Worm (Caenorhabditis elegans) whole organism, midembryonic: ENCODE results near the gene K08D8.6.

Experiments used
- T22C8.4 ChIP-seq: fragments of 200-800 bp; sonication (Bioruptor generic); IDR thresholded peaks from 2 replicates; pipeline ENCODE4 v1.3.6; 2022; ENCODE audit warnings: missing genetic modification characterization, missing compliant biosample characterization
- flt-1 ChIP-seq: fragments of 200-800 bp; sonication (Bioruptor generic); IDR thresholded peaks from 2 replicates; pipeline ENCODE4 v1.3.6; 2022; ENCODE audit warnings: missing genetic modification characterization, missing compliant biosample characterization
- klf-2 ChIP-seq: fragments of 200-800 bp; sonication (Bioruptor generic); conservative IDR thresholded peaks from 2 replicates; pipeline ENCODE4 v1.3.6; 2022; ENCODE audit warnings: missing genetic modification reagents, missing genetic modification characterization, missing compliant biosample characterization
- med-1 ChIP-seq: sonication (generic microtip); optimal IDR thresholded peaks from 2 replicates; lab custom pipeline; 2017; ENCODE audit warnings: missing genetic modification characterization, mild to moderate bottlenecking, missing compliant biosample characterization, antibody characterized with exemption, missing genetic modification reagents; ENCODE audit not compliant: insufficient read depth
- tab-1 ChIP-seq: fragments of 200-800 bp; sonication (Bioruptor generic); IDR thresholded peaks from 2 replicates; pipeline ENCODE4 v1.3.6; 2022; ENCODE audit warnings: missing genetic modification characterization, missing compliant biosample characterization

DNA sequence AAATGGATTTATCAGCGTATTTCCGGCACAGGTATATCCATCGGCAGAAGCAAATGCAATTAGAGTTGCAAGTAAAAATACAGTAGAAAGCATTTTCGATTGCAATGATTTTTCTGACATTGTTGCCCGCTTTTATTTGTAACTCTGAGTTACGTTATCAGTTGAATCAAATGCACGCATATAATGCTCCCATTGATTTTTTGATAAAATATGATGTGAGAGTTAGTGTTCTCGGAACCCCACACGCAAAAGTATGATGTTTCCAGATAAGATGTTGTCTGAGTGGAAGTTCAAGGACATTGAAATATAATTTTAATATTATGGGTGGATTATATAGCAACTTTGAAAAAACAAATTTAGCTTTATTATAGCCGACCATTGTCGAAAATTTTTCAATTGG lies 21.7 kb upstream of the K08D8.6 start, which contains the start of gene K08D8.5:
- TF ChIP-seq T22C8.4 (GFP tag; lab: Robert Waterston, UW) (no peak), flt-1 (GFP tag; lab: Robert Waterston, UW) (no peak), tab-1 (GFP tag; lab: Robert Waterston, UW) (no peak), med-1 (GFP tag; lab: Kevin White, UChicago) (no peak), klf-2 (GFP tag; lab: Robert Waterston, UW) (no peak)
